Fruit fly (Drosophila melanogaster) whole organism, prepupa: ENCODE measurements around the gene Catsup.

Experiments
- Blimp-1 ChIP-seq: fragments of 200-800 bp; sonication (Bioruptor generic); optimal IDR thresholded peaks from 3 replicates; lab custom pipeline; 2017; ENCODE audit warnings: missing biosample characterization, missing genetic modification characterization, mild to moderate bottlenecking, moderate library complexity, missing genetic modification reagents
- CG10631 ChIP-seq: fragments of 200-800 bp; sonication (Bioruptor generic); optimal IDR thresholded peaks from 2 replicates; lab custom pipeline; 2016; ENCODE audit warnings: missing biosample characterization, missing genetic modification characterization
- CG10669 ChIP-seq: fragments of 200-800 bp; sonication (Bioruptor generic); optimal IDR thresholded peaks from 3 replicates; lab custom pipeline; 2018; ENCODE audit warnings: missing biosample characterization, mild to moderate bottlenecking, missing genetic modification characterization, moderate library complexity
- CG11294 ChIP-seq: fragments of 200-800 bp; sonication (Bioruptor generic); IDR thresholded peaks from 2 replicates; pipeline ENCODE4 v1.3.6; 2022; ENCODE audit warnings: missing biosample characterization, missing genetic modification characterization
- CG11762 ChIP-seq: fragments of 200-800 bp; sonication (Bioruptor generic); optimal IDR thresholded peaks from 3 replicates; lab custom pipeline; 2016; ENCODE audit warnings: missing biosample characterization, missing genetic modification characterization; ENCODE audit not compliant: insufficient read depth
- CG11902 ChIP-seq: fragments of 200-800 bp; sonication (Bioruptor generic); optimal IDR thresholded peaks from 3 replicates; lab custom pipeline; 2016; ENCODE audit warnings: missing biosample characterization, missing genetic modification characterization
- CG15336 ChIP-seq: fragments of 200-800 bp; sonication (Bioruptor generic); IDR thresholded peaks from 2 replicates; pipeline ENCODE4 v1.3.6; 2022; ENCODE audit warnings: missing biosample characterization, missing genetic modification characterization
- CG1621 ChIP-seq: fragments of 200-800 bp; sonication (Bioruptor generic); optimal IDR thresholded peaks from 3 replicates; lab custom pipeline; 2018; ENCODE audit warnings: missing biosample characterization, mild to moderate bottlenecking, missing genetic modification characterization
- CG3032 ChIP-seq: fragments of 200-800 bp; optimal IDR thresholded peaks from 2 replicates; lab custom pipeline; 2019; ENCODE audit warnings: missing biosample characterization, mild to moderate bottlenecking, missing genetic modification characterization, moderate library complexity
- CG32006 ChIP-seq: fragments of 200-800 bp; sonication (Bioruptor generic); optimal IDR thresholded peaks from 3 replicates; lab custom pipeline; 2017; ENCODE audit warnings: missing biosample characterization, mild to moderate bottlenecking, missing genetic modification characterization
- CG34406 ChIP-seq: fragments of 200-800 bp; sonication (Bioruptor generic); optimal IDR thresholded peaks from 3 replicates; lab custom pipeline; 2016; ENCODE audit warnings: missing biosample characterization, missing genetic modification characterization
- CG4318 ChIP-seq: fragments of 200-800 bp; sonication (Bioruptor generic); optimal IDR thresholded peaks from 3 replicates; lab custom pipeline; 2017; ENCODE audit warnings: missing biosample characterization, mild to moderate bottlenecking, missing genetic modification characterization
- CG6163 ChIP-seq: fragments of 200-800 bp; sonication (Bioruptor generic); IDR thresholded peaks from 3 replicates; pipeline ENCODE4 v1.3.6; 2022; ENCODE audit warnings: missing biosample characterization, missing genetic modification characterization
- CG6276 ChIP-seq: fragments of 200-800 bp; sonication (Bioruptor generic); optimal IDR thresholded peaks from 2 replicates; lab custom pipeline; 2017; ENCODE audit warnings: missing biosample characterization, mild to moderate bottlenecking, missing genetic modification characterization
- CG7368 ChIP-seq: fragments of 200-800 bp; sonication (Bioruptor generic); optimal IDR thresholded peaks from 3 replicates; lab custom pipeline; 2016; ENCODE audit warnings: missing biosample characterization, missing genetic modification characterization
- CG8119 ChIP-seq: fragments of 200-800 bp; sonication (Bioruptor generic); IDR thresholded peaks from 3 replicates; pipeline ENCODE4 v1.3.6; 2022; ENCODE audit warnings: missing biosample characterization, missing genetic modification characterization
- CG8632 ChIP-seq: fragments of 200-800 bp; sonication (Bioruptor generic); optimal IDR thresholded peaks from 3 replicates; lab custom pipeline; 2016; ENCODE audit warnings: missing biosample characterization, missing genetic modification characterization
- CG9139 ChIP-seq: fragments of 200-800 bp; sonication (Bioruptor generic); optimal IDR thresholded peaks from 3 replicates; lab custom pipeline; 2017; ENCODE audit warnings: missing biosample characterization, mild to moderate bottlenecking, missing genetic modification characterization
- Eip75B ChIP-seq: fragments of 200-800 bp; sonication (Bioruptor generic); optimal IDR thresholded peaks from 3 replicates; lab custom pipeline; 2016; ENCODE audit warnings: missing biosample characterization, missing genetic modification characterization
- Eip78C ChIP-seq: fragments of 200-800 bp; sonication (Bioruptor generic); peaks from one replicate; lab custom pipeline; 2016; ENCODE audit warnings: missing biosample characterization, missing genetic modification characterization
- Eip93F ChIP-seq: fragments of 200-800 bp; sonication (Bioruptor generic); optimal IDR thresholded peaks from 2 replicates; lab custom pipeline; 2016; ENCODE audit warnings: missing biosample characterization, mild to moderate bottlenecking, missing genetic modification characterization
- Ets21C ChIP-seq: fragments of 200-800 bp; sonication (Bioruptor generic); optimal IDR thresholded peaks from 3 replicates; lab custom pipeline; 2016; ENCODE audit warnings: missing biosample characterization, missing genetic modification characterization
- Ets96B ChIP-seq: fragments of 200-800 bp; optimal IDR thresholded peaks from 2 replicates; lab custom pipeline; 2019; ENCODE audit warnings: missing biosample characterization, mild to moderate bottlenecking, missing genetic modification characterization, moderate library complexity
- Gug ChIP-seq: fragments of 200-800 bp; sonication (Bioruptor generic); IDR thresholded peaks from 2 replicates; pipeline ENCODE4 v1.3.6; 2022; ENCODE audit warnings: missing biosample characterization, missing genetic modification characterization
- Hr38 ChIP-seq: sonication (Bioruptor generic); optimal IDR thresholded peaks from 2 replicates; lab custom pipeline; 2016; ENCODE audit warnings: missing biosample characterization, missing genetic modification characterization
- Hr4 ChIP-seq: fragments of 200-800 bp; sonication (Bioruptor generic); optimal IDR thresholded peaks from 3 replicates; lab custom pipeline; 2016; ENCODE audit warnings: missing biosample characterization, missing genetic modification characterization
- Lpt ChIP-seq: fragments of 200-800 bp; sonication (Bioruptor generic); optimal IDR thresholded peaks from 3 replicates; lab custom pipeline; 2016; ENCODE audit warnings: missing biosample characterization, missing genetic modification characterization
- Sox102F ChIP-seq: fragments of 200-800 bp; sonication (Bioruptor generic); optimal IDR thresholded peaks from 2 replicates; lab custom pipeline; 2016; ENCODE audit warnings: missing biosample characterization, mild to moderate bottlenecking, missing genetic modification characterization
- Sox14 ChIP-seq: fragments of 200-800 bp; sonication (Bioruptor generic); optimal IDR thresholded peaks from 3 replicates; lab custom pipeline; 2016; ENCODE audit warnings: missing biosample characterization, missing genetic modification characterization
- Sox15 ChIP-seq: fragments of 200-800 bp; sonication (Bioruptor generic); optimal IDR thresholded peaks from 3 replicates; lab custom pipeline; 2016; ENCODE audit warnings: missing biosample characterization, missing genetic modification characterization
- achi ChIP-seq: fragments of 200-800 bp; sonication (Bioruptor generic); optimal IDR thresholded peaks from 3 replicates; lab custom pipeline; 2016; ENCODE audit warnings: missing biosample characterization, missing genetic modification characterization
- acj6 ChIP-seq: fragments of 200-800 bp; sonication (Bioruptor generic); optimal IDR thresholded peaks from 3 replicates; lab custom pipeline; 2016; ENCODE audit warnings: missing biosample characterization, missing genetic modification characterization
- cyc ChIP-seq: fragments of 200-800 bp; sonication (Bioruptor generic); optimal IDR thresholded peaks from 3 replicates; lab custom pipeline; 2016; ENCODE audit warnings: missing biosample characterization, missing genetic modification characterization
- esn ChIP-seq: fragments of 200-800 bp; sonication (Bioruptor generic); optimal IDR thresholded peaks from 2 replicates; lab custom pipeline; 2016; ENCODE audit warnings: missing biosample characterization, mild to moderate bottlenecking, missing genetic modification characterization, moderate library complexity
- fd59A ChIP-seq: fragments of 200-800 bp; sonication (Bioruptor generic); optimal IDR thresholded peaks from 2 replicates; lab custom pipeline; 2017; ENCODE audit warnings: missing biosample characterization, mild to moderate bottlenecking, missing genetic modification characterization, missing genetic modification reagents
- fd85E ChIP-seq: fragments of 200-800 bp; sonication (Bioruptor generic); optimal IDR thresholded peaks from 3 replicates; lab custom pipeline; 2016; ENCODE audit warnings: missing biosample characterization, missing genetic modification characterization
- fkh ChIP-seq: fragments of 200-800 bp; sonication (Bioruptor generic); optimal IDR thresholded peaks from 3 replicates; lab custom pipeline; 2017; ENCODE audit warnings: missing biosample characterization, mild to moderate bottlenecking, missing genetic modification characterization, moderate library complexity
- lz ChIP-seq: fragments of 200-800 bp; sonication (Bioruptor generic); optimal IDR thresholded peaks from 3 replicates; lab custom pipeline; 2016; ENCODE audit warnings: missing biosample characterization, missing genetic modification characterization
- salr ChIP-seq, 2 experiments: fragments of 200-800 bp; sonication (Bioruptor generic); optimal IDR thresholded peaks; 3 replicates each; lab custom pipeline; 2016 to 2018; ENCODE audit warnings: missing biosample characterization in 2 of 2, missing genetic modification characterization in 2 of 2, mild to moderate bottlenecking in 1 of 2
- spab ChIP-seq: fragments of 200-800 bp; sonication (Bioruptor generic); optimal IDR thresholded peaks from 2 replicates; lab custom pipeline; 2017; ENCODE audit warnings: missing biosample characterization, mild to moderate bottlenecking, missing genetic modification characterization, missing genetic modification reagents
- ss ChIP-seq, 2 experiments: fragments of 200-800 bp; sonication (Bioruptor generic); optimal IDR thresholded peaks; 2 replicates in 1 of 2; 3 replicates in 1 of 2; lab custom pipeline; 2017 to 2018; ENCODE audit warnings: mild to moderate bottlenecking in 2 of 2, missing biosample characterization in 2 of 2, missing genetic modification characterization in 2 of 2, moderate library complexity in 1 of 2
- svp ChIP-seq: fragments of 200-800 bp; sonication (Bioruptor generic); peaks from one replicate; lab custom pipeline; 2016; ENCODE audit warnings: missing biosample characterization, missing genetic modification characterization
- vri ChIP-seq: fragments of 200-800 bp; sonication (Bioruptor generic); optimal IDR thresholded peaks from 3 replicates; lab custom pipeline; 2016; ENCODE audit warnings: missing biosample characterization, mild to moderate bottlenecking, missing genetic modification characterization

Gene Catsup

DNA sequence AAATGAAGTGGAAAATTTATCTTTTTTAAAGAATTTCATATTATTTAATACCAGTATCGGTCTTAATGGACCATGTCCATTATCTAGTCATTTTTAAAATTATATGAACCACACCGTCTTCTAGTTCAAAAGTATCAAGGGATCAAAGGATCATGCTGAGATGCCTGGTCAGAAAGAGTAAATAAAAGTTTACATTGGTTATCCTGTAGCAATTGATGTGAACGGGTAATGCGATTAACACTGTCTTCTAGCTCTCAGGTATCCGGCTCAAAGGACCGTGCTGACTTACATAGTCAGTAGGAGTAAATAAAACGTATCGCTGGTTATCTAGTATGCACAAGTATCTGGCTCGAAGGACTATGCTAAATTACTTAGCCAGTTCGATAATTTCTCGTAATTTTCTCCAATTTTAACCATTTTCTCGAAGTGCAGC lies 22.5 kb upstream of the Catsup start (continued):
- TF ChIP-seq Sox14 (GFP tag; lab: Kevin White, UChicago) (no peak), svp (peak; percentile 62), CG6163 (GFP tag; lab: Robert Waterston, UW) (no peak), lz (peak; percentile 29), Blimp-1 (GFP tag; lab: Kevin White, UChicago) (no peak), CG9139 (GFP tag; lab: Kevin White, UChicago) (no peak), CG11902 (GFP tag; lab: Kevin White, UChicago) (no peak), Eip93F (GFP tag; lab: Kevin White, UChicago) (no peak), CG8632 (GFP tag; lab: Kevin White, UChicago) (no peak), Gug (GFP tag; lab: Robert Waterston, UW) (no peak), CG8119 (GFP tag; lab: Robert Waterston, UW) (no peak)
- TF ChIP-seq, all 60 proteins: peak for 14

DNA sequence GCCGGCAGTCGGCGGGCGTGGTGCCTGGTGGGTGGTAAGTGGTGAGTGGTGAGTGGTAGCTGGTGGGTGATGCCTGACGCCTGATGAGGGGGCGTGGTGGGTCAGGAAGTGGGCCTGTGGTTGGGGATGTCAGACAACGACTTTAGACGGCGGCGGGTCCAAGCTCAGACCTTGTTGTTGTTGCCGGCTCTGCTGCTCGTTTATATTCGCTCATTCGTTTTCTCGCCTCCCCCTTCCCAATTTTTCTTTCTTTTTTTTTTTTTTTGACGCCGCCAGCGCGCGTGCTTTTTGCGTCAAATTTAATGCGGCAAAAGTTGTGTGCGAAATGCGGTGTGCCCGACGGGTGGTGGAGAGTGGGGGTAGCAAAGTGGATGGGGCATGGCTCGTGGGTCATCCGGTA lies 22.0 kb upstream of the Catsup start:
- TF ChIP-seq CG7368 (GFP tag; lab: Kevin White, UChicago), result no peak

DNA sequence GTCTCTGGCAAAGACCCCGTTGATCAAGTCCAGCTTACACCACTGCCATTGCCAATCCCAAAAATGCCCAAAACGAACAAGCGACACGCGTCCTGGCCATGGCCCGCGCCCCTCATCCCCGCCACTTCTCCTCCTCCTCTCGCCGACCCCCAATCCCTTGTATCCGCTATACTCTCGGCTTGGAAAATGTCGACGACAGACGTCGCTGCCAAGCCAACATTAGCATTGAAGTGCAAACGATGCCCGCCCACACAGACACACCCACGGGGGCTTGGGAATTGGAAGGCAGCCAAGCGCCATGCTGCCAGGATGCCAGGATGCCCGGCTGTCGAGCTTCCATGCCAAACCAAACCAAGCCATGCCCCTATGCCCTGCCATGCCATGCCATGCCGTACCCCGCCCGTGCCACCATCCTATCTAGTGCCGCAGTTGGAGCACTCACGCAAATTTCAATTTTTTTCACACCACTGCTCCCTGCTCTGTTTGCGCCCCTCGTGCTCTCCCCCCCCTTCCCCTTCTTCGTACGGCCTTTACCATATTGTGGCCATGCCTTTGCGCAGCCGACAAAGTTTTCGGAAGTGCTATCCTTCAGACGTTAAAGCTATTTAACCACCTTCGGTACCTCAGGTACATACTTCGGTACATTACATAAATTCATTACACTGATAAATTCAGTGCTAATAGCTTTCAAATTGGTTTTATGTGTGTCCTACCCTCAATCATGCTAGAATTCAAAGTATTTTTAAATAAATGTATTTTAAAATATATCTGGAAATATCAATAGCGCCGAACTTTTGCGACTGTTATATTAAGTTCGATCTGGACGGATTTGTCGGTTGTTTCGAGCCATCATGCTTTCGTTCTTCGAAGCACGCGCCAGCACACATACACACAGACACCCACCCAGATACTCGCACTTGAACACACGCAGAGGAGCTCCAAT lies 20.1 kb upstream of the Catsup start:
- peak; percentile 57 for TF ChIP-seq CG11762 (GFP tag; lab: Kevin White, UChicago)
- TF ChIP-seq Blimp-1 (GFP tag; lab: Kevin White, UChicago), result peak; percentile 61
- peak; percentile 62 for TF ChIP-seq Sox15 (GFP tag; lab: Kevin White, UChicago)
- TF ChIP-seq fd59A (GFP tag; lab: Kevin White, UChicago), result peak; percentile 87
- TF ChIP-seq CG3032 (tag; lab: Kevin White, UChicago), result peak; percentile 90
- TF ChIP-seq acj6, result peak; percentile 81
- TF ChIP-seq CG6276 (GFP tag; lab: Kevin White, UChicago), result peak; percentile 72
- peak; percentile 81 for TF ChIP-seq CG1621 (tag; lab: Kevin White, UChicago)
- TF ChIP-seq CG9139 (GFP tag; lab: Kevin White, UChicago), result peak; percentile 80
- TF ChIP-seq Sox14 (GFP tag; lab: Kevin White, UChicago), result peak; percentile 88
- TF ChIP-seq Hr38, result no peak
- peak; percentile 84 for TF ChIP-seq CG15336 (GFP tag; lab: Robert Waterston, UW)
- TF ChIP-seq Sox102F (GFP tag; lab: Kevin White, UChicago), result peak; percentile 85
- TF ChIP-seq CG8119 (GFP tag; lab: Robert Waterston, UW), result peak; percentile 89
- peak; percentile 84 for TF ChIP-seq CG10631 (GFP tag; lab: Kevin White, UChicago)
- TF ChIP-seq CG4318, result peak; percentile 65
- TF ChIP-seq Ets21C (GFP tag; lab: Kevin White, UChicago), result peak; percentile 65
- TF ChIP-seq Ets96B (tag; lab: Kevin White, UChicago), result peak; percentile 90
- peak; percentile 56 for TF ChIP-seq Eip93F (GFP tag; lab: Kevin White, UChicago)
- TF ChIP-seq esn (GFP tag; lab: Kevin White, UChicago), result peak; percentile 88
- TF ChIP-seq CG11294 (GFP tag; lab: Robert Waterston, UW), result no peak; the same call in 1 of the 2 replicates
- peak; percentile 87 for TF ChIP-seq achi
- TF ChIP-seq CG34406, result peak; percentile 80
- TF ChIP-seq cyc (GFP tag; lab: Kevin White, UChicago), result peak; percentile 71
- peak; percentile 66; the same call in 2 of the 3 replicates for TF ChIP-seq CG6163 (GFP tag; lab: Robert Waterston, UW)
- peak; percentile 92 to 96 for TF ChIP-seq ss (GFP tag; optimal IDR thresholded peaks at IDR 0.05; lab: Kevin White, UChicago)
- TF ChIP-seq Gug (GFP tag; lab: Robert Waterston, UW), result 0 out of 2 replicates have a peak, but pooled peaks have one; percentile 8
- TF ChIP-seq CG7368 (GFP tag; lab: Kevin White, UChicago), result peak; percentile 53
- peak; percentile 68 for TF ChIP-seq vri (GFP tag; lab: Kevin White, UChicago)
- peak; percentile 59 for TF ChIP-seq Lpt (GFP tag; lab: Kevin White, UChicago)
- TF ChIP-seq svp, result peak; percentile 92
- TF ChIP-seq Eip78C, result peak; percentile 97
- TF ChIP-seq Hr4 (GFP tag; lab: Kevin White, UChicago), result peak; percentile 71
- TF ChIP-seq spab (GFP tag; lab: Kevin White, UChicago), result peak; percentile 84
- peak; percentile 29 for TF ChIP-seq fkh (GFP tag; lab: Kevin White, UChicago)
- TF ChIP-seq CG32006, result peak; percentile 89
- TF ChIP-seq Eip75B (GFP tag; lab: Kevin White, UChicago), result peak; percentile 78
- TF ChIP-seq salr (GFP tag; optimal IDR thresholded peaks at IDR 0.05; lab: Kevin White, UChicago), result peak; percentile 54 to 82
- TF ChIP-seq CG10669 (GFP tag; lab: Kevin White, UChicago), result peak; percentile 84
- TF ChIP-seq fd85E, result peak; percentile 1
